Worm (Caenorhabditis elegans) whole organism, L4 larva: Measurements from ENCODE around the gene R160.13.

ENCODE experiments used
- ZK337.2 ChIP-seq: fragments of 200-800 bp; sonication (Bioruptor generic); IDR thresholded peaks from 2 replicates; pipeline ENCODE4 v1.3.6; 2022; ENCODE audit warnings: missing genetic modification reagents, missing genetic modification characterization, missing compliant biosample characterization
- fos-1 ChIP-seq: fragments of 150-350 bp; optimal IDR thresholded peaks from 2 replicates; lab custom pipeline; 2014; ENCODE audit warnings: missing biosample characterization, missing genetic modification characterization
- lin-39 ChIP-seq: fragments of 150-350 bp; optimal IDR thresholded peaks from 2 replicates; lab custom pipeline; 2014; ENCODE audit warnings: missing biosample characterization, missing genetic modification reagents, missing genetic modification characterization
- nhr-11 ChIP-seq: fragments of 150-350 bp; optimal IDR thresholded peaks from 2 replicates; lab custom pipeline; 2014; ENCODE audit warnings: missing biosample characterization, missing genetic modification characterization
- nhr-237 ChIP-seq: sonication (generic microtip); optimal IDR thresholded peaks from 2 replicates; lab custom pipeline; 2017; ENCODE audit warnings: missing biosample characterization, missing genetic modification characterization
- pha-4 ChIP-seq, 2 experiments: fragments of 150-350 bp in 1 of 2; fragments of 200-800 bp in 1 of 2; sonication (Bioruptor generic) in 1 of 2; IDR thresholded peaks in 1 of 2; optimal IDR thresholded peaks in 1 of 2; 2 replicates each; pipeline versions ENCODE4 v1.3.6 to Lab custom; 2014 to 2022; ENCODE audit warnings: missing genetic modification characterization in 2 of 2, missing genetic modification reagents in 2 of 2, missing biosample characterization in 1 of 2, missing compliant biosample characterization in 1 of 2
- php-3 ChIP-seq: fragments of 200-800 bp; sonication (Bioruptor generic); IDR thresholded peaks from 2 replicates; pipeline ENCODE4 v1.3.6; 2022; ENCODE audit warnings: missing genetic modification reagents, missing genetic modification characterization, missing compliant biosample characterization
- snpc-1.2 ChIP-seq: fragments of 200-800 bp; sonication (Bioruptor generic); IDR thresholded peaks from 2 replicates; pipeline ENCODE4 v1.3.6; 2022; ENCODE audit warnings: missing genetic modification reagents, missing genetic modification characterization, missing compliant biosample characterization
- zip-11 ChIP-seq: fragments of 200-800 bp; sonication (Bioruptor generic); IDR thresholded peaks from 2 replicates; pipeline ENCODE4 v1.3.6; 2022; ENCODE audit warnings: missing genetic modification characterization, missing compliant biosample characterization

- no peak for TF ChIP-seq nhr-11 (tag; lab: Kevin White, UChicago)
- TF ChIP-seq php-3 = no peak
- TF ChIP-seq pha-4 (GFP tag; IDR thresholded peaks at IDR 0.05; lab: Robert Waterston, UW) = no peak
- no peak for TF ChIP-seq pha-4 (tag; optimal IDR thresholded peaks at IDR 0.05; lab: Kevin White, UChicago)
- TF ChIP-seq snpc-1.2 (GFP tag; lab: Robert Waterston, UW) = no peak
- TF ChIP-seq zip-11 (GFP tag; lab: Robert Waterston, UW) = no peak
- TF ChIP-seq nhr-237 = no peak
- no peak for TF ChIP-seq fos-1 (tag; lab: Kevin White, UChicago)
- no peak for TF ChIP-seq lin-39
- no peak for TF ChIP-seq ZK337.2 (GFP tag; lab: Robert Waterston, UW)
Measured at ce11 chrX:4371413-4371812, at the start of gene R160.13.
